Fruit fly (Drosophila melanogaster) whole organism, embryonic: ENCODE measurements around the gene kz.

ENCODE experiments used
- Ada2b ChIP-seq: fragments of 200-800 bp; sonication (Bioruptor generic); IDR thresholded peaks from 2 replicates; pipeline ENCODE4 v1.3.6; 2022; ENCODE audit warnings: missing biosample characterization, missing genetic modification characterization
- Aef1 ChIP-seq: fragments of 200-800 bp; sonication (Bioruptor generic); IDR thresholded peaks from 3 replicates; pipeline ENCODE4 v1.3.6; 2022; ENCODE audit warnings: missing biosample characterization, missing genetic modification characterization
- CG10267 ChIP-seq: fragments of 200-800 bp; sonication (Bioruptor generic); optimal IDR thresholded peaks from 2 replicates; lab custom pipeline; 2018; ENCODE audit warnings: missing biosample characterization, mild to moderate bottlenecking, missing genetic modification characterization, moderate library complexity
- CG10366 ChIP-seq: fragments of 200-800 bp; sonication (Bioruptor generic); IDR thresholded peaks from 2 replicates; pipeline ENCODE4 v1.3.6; 2022; ENCODE audit warnings: missing biosample characterization, missing genetic modification characterization
- CG10543 ChIP-seq: fragments of 200-800 bp; sonication (Bioruptor generic); optimal IDR thresholded peaks from 3 replicates; lab custom pipeline; 2017; ENCODE audit warnings: missing biosample characterization, mild to moderate bottlenecking, missing genetic modification characterization, moderate library complexity
- CG11504 ChIP-seq: fragments of 200-800 bp; sonication (Bioruptor generic); optimal IDR thresholded peaks from 3 replicates; lab custom pipeline; 2019; ENCODE audit warnings: missing biosample characterization, mild to moderate bottlenecking, missing genetic modification characterization, moderate library complexity
- CG11723 ChIP-seq: fragments of 200-800 bp; sonication (Bioruptor generic); optimal IDR thresholded peaks from 2 replicates; lab custom pipeline; 2017; ENCODE audit warnings: missing biosample characterization, mild to moderate bottlenecking, missing genetic modification characterization
- CG12659 ChIP-seq: fragments of 200-800 bp; sonication (Bioruptor generic); optimal IDR thresholded peaks from 3 replicates; lab custom pipeline; 2017; ENCODE audit warnings: mild to moderate bottlenecking, missing biosample characterization, missing genetic modification reagents, missing genetic modification characterization
- CG13424 ChIP-seq: fragments of 200-800 bp; sonication (Bioruptor generic); optimal IDR thresholded peaks from 2 replicates; lab custom pipeline; 2019; ENCODE audit warnings: missing biosample characterization, mild to moderate bottlenecking, missing genetic modification characterization, moderate library complexity
- CG14667 ChIP-seq: fragments of 200-800 bp; sonication (Bioruptor generic); IDR thresholded peaks from 2 replicates; pipeline ENCODE4 v1.3.6; 2022; ENCODE audit warnings: missing biosample characterization, missing genetic modification characterization
- CG14860 ChIP-seq: fragments of 200-800 bp; sonication (Bioruptor generic); IDR thresholded peaks from 3 replicates; pipeline ENCODE4 v1.3.6; 2022; ENCODE audit warnings: missing biosample characterization, missing genetic modification characterization; ENCODE audit not compliant: partially characterized antibody
- CG15514 ChIP-seq: fragments of 200-800 bp; sonication (Bioruptor generic); optimal IDR thresholded peaks from 3 replicates; lab custom pipeline; 2017; ENCODE audit warnings: missing biosample characterization, missing genetic modification characterization, mild to moderate bottlenecking, moderate library complexity, missing genetic modification reagents
- CG16815 ChIP-seq: fragments of 200-800 bp; sonication (Bioruptor generic); optimal IDR thresholded peaks from 3 replicates; lab custom pipeline; 2017; ENCODE audit warnings: missing biosample characterization, mild to moderate bottlenecking, missing genetic modification characterization
- CG17385 ChIP-seq: fragments of 200-800 bp; sonication (Bioruptor generic); optimal IDR thresholded peaks from 3 replicates; lab custom pipeline; 2018; ENCODE audit warnings: missing biosample characterization, mild to moderate bottlenecking, missing genetic modification characterization
- CG18619 ChIP-seq: fragments of 200-800 bp; sonication (Bioruptor generic); optimal IDR thresholded peaks from 3 replicates; lab custom pipeline; 2017; ENCODE audit warnings: missing biosample characterization, mild to moderate bottlenecking, missing genetic modification characterization
- CG2678 ChIP-seq: fragments of 200-800 bp; sonication (Bioruptor generic); optimal IDR thresholded peaks from 3 replicates; lab custom pipeline; 2019; ENCODE audit warnings: missing biosample characterization, mild to moderate bottlenecking, missing genetic modification characterization, moderate library complexity
- CG2712 ChIP-seq: fragments of 200-800 bp; optimal IDR thresholded peaks from 3 replicates; lab custom pipeline; 2019; ENCODE audit warnings: missing biosample characterization, mild to moderate bottlenecking, missing genetic modification characterization, moderate library complexity
- CG4404 ChIP-seq: fragments of 200-800 bp; sonication (Bioruptor generic); IDR thresholded peaks from 2 replicates; pipeline ENCODE4 v1.3.6; 2022; ENCODE audit warnings: missing biosample characterization, missing genetic modification characterization
- CG4617 ChIP-seq: fragments of 200-800 bp; sonication (Bioruptor generic); optimal IDR thresholded peaks from 3 replicates; lab custom pipeline; 2016; ENCODE audit warnings: missing biosample characterization, missing genetic modification characterization, borderline replicate concordance
- CG7271 ChIP-seq: fragments of 200-800 bp; sonication (Bioruptor generic); optimal IDR thresholded peaks from 2 replicates; lab custom pipeline; 2018; ENCODE audit warnings: missing biosample characterization, mild to moderate bottlenecking, missing genetic modification characterization, moderate library complexity
- CG7556 ChIP-seq: fragments of 200-800 bp; sonication (Bioruptor generic); optimal IDR thresholded peaks from 2 replicates; lab custom pipeline; 2017; ENCODE audit warnings: missing biosample characterization, mild to moderate bottlenecking, missing genetic modification characterization
- CG9215 ChIP-seq: fragments of 200-800 bp; sonication (Bioruptor generic); IDR thresholded peaks from 2 replicates; pipeline ENCODE4 v1.3.6; 2022; ENCODE audit warnings: missing biosample characterization, missing genetic modification characterization
- CG9817 ChIP-seq: fragments of 200-800 bp; sonication (Bioruptor generic); optimal IDR thresholded peaks from 2 replicates; lab custom pipeline; 2018; ENCODE audit warnings: missing biosample characterization, mild to moderate bottlenecking, missing genetic modification characterization, moderate library complexity
- GATAe ChIP-seq: fragments of 200-800 bp; sonication (Bioruptor generic); conservative IDR thresholded peaks from 2 replicates; pipeline ENCODE4 v1.3.6; 2022; ENCODE audit warnings: missing biosample characterization, missing genetic modification characterization
- Hmx ChIP-seq: fragments of 200-800 bp; sonication (Bioruptor generic); optimal IDR thresholded peaks from 2 replicates; lab custom pipeline; 2016; ENCODE audit warnings: missing biosample characterization, missing genetic modification characterization
- Hr78 ChIP-seq, 2 experiments: fragments of 200-800 bp in 1 of 2; fragments of >200 bp in 1 of 2; sonication (Bioruptor generic) in 1 of 2; optimal IDR thresholded peaks; 2 replicates each; lab custom pipeline; 2017 to 2019; ENCODE audit warnings: missing biosample characterization in 2 of 2, missing genetic modification characterization in 2 of 2, mild to moderate bottlenecking in 1 of 2, moderate library complexity in 1 of 2
- Med ChIP-seq: fragments of 200-800 bp; sonication (Bioruptor generic); peaks from one replicate; lab custom pipeline; 2016; ENCODE audit warnings: missing biosample characterization, missing genetic modification characterization, mild to moderate bottlenecking, inconsistent platforms, moderate library complexity
- NfI ChIP-seq: fragments of 200-800 bp; sonication (Bioruptor generic); optimal IDR thresholded peaks from 3 replicates; lab custom pipeline; 2018; ENCODE audit warnings: missing biosample characterization, mild to moderate bottlenecking, missing genetic modification characterization, moderate library complexity
- Oli ChIP-seq: fragments of 200-800 bp; sonication (Bioruptor generic); optimal IDR thresholded peaks from 2 replicates; lab custom pipeline; 2018; ENCODE audit warnings: missing biosample characterization, mild to moderate bottlenecking, missing genetic modification characterization, moderate library complexity
- Ptx1 ChIP-seq: fragments of 200-800 bp; sonication (Bioruptor generic); IDR thresholded peaks from 2 replicates; pipeline ENCODE4 v1.3.6; 2022; ENCODE audit warnings: missing biosample characterization, missing genetic modification characterization
- Usf ChIP-seq: fragments of 200-800 bp; sonication (Bioruptor generic); optimal IDR thresholded peaks from 2 replicates; lab custom pipeline; 2017; ENCODE audit warnings: missing genotype, missing biosample characterization, missing genetic modification characterization
- ac ChIP-seq: fragments of 200-800 bp; sonication (Bioruptor generic); optimal IDR thresholded peaks from 3 replicates; lab custom pipeline; 2017; ENCODE audit warnings: missing biosample characterization, mild to moderate bottlenecking, missing genetic modification characterization
- al ChIP-seq: fragments of 200-800 bp; sonication (Bioruptor generic); IDR thresholded peaks from 2 replicates; pipeline ENCODE4 v1.3.6; 2022; ENCODE audit warnings: missing biosample characterization, missing genetic modification characterization
- ash1 ChIP-seq: fragments of 200-800 bp; sonication (Bioruptor generic); optimal IDR thresholded peaks from 2 replicates; lab custom pipeline; 2018; ENCODE audit warnings: missing biosample characterization, mild to moderate bottlenecking, missing genetic modification characterization
- bowl ChIP-seq: fragments of 200-800 bp; sonication (Bioruptor generic); IDR thresholded peaks from 2 replicates; pipeline ENCODE4 v1.3.6; 2022; ENCODE audit warnings: missing biosample characterization, missing genetic modification characterization
- caup ChIP-seq: fragments of 200-800 bp; sonication (Bioruptor generic); optimal IDR thresholded peaks from 3 replicates; lab custom pipeline; 2017; ENCODE audit warnings: missing biosample characterization, mild to moderate bottlenecking, missing genetic modification characterization, moderate library complexity; ENCODE audit not compliant: severe bottlenecking
- croc ChIP-seq: fragments of 200-800 bp; sonication (Bioruptor generic); conservative IDR thresholded peaks from 3 replicates; pipeline ENCODE4 v1.3.6; 2022; ENCODE audit warnings: missing biosample characterization, missing genetic modification characterization
- crp ChIP-seq, 2 experiments: fragments of 200-800 bp; sonication (Bioruptor generic); optimal IDR thresholded peaks; 2 replicates in 1 of 2; 3 replicates in 1 of 2; lab custom pipeline; 2017; ENCODE audit warnings: missing biosample characterization in 2 of 2, missing genetic modification characterization in 2 of 2, mild to moderate bottlenecking in 1 of 2, moderate library complexity in 1 of 2
- cwo ChIP-seq: fragments of 200-800 bp; sonication (Bioruptor generic); optimal IDR thresholded peaks from 3 replicates; lab custom pipeline; 2017; ENCODE audit warnings: missing biosample characterization, missing genetic modification characterization, mild to moderate bottlenecking, moderate library complexity, missing genetic modification reagents
- dysf ChIP-seq: fragments of 200-800 bp; sonication (Bioruptor generic); IDR thresholded peaks from 3 replicates; pipeline ENCODE4 v1.3.6; 2022; ENCODE audit warnings: missing biosample characterization, missing genetic modification characterization
- emc ChIP-seq: fragments of 200-800 bp; sonication (Bioruptor generic); optimal IDR thresholded peaks from 2 replicates; lab custom pipeline; 2016; ENCODE audit warnings: missing biosample characterization, missing genetic modification characterization
- en ChIP-seq: fragments of 200-800 bp; sonication (Bioruptor generic); optimal IDR thresholded peaks from 2 replicates; lab custom pipeline; 2016; ENCODE audit warnings: missing biosample characterization, missing genetic modification characterization
- gcm ChIP-seq: fragments of 200-800 bp; sonication (Bioruptor generic); optimal IDR thresholded peaks from 2 replicates; lab custom pipeline; 2019; ENCODE audit warnings: missing biosample characterization, mild to moderate bottlenecking, missing genetic modification characterization, moderate library complexity
- hkb ChIP-seq, 2 experiments: fragments of 200-800 bp in 1 of 2; fragments of >200 bp in 1 of 2; sonication (Bioruptor generic) in 1 of 2; IDR thresholded peaks in 1 of 2; optimal IDR thresholded peaks in 1 of 2; 2 replicates each; pipeline versions ENCODE4 v1.3.6 to Lab custom; 2017 to 2022; ENCODE audit warnings: missing biosample characterization in 1 of 2, missing genetic modification characterization in 1 of 2
- phol ChIP-seq: fragments of 200-800 bp; sonication (Bioruptor generic); optimal IDR thresholded peaks from 3 replicates; lab custom pipeline; 2018; ENCODE audit warnings: missing biosample characterization, mild to moderate bottlenecking, missing genetic modification characterization, moderate library complexity
- row ChIP-seq: fragments of 200-800 bp; sonication (Bioruptor generic); IDR thresholded peaks from 3 replicates; pipeline ENCODE4 v1.3.6; 2022; ENCODE audit warnings: missing biosample characterization, missing genetic modification characterization
- ssp ChIP-seq: fragments of 200-800 bp; sonication (Bioruptor generic); IDR thresholded peaks from 2 replicates; pipeline ENCODE4 v1.3.6; 2022; ENCODE audit warnings: missing biosample characterization, missing genetic modification characterization
- tx ChIP-seq: fragments of 200-800 bp; sonication (Bioruptor generic); optimal IDR thresholded peaks from 2 replicates; lab custom pipeline; 2016; ENCODE audit warnings: missing biosample characterization, missing genetic modification characterization

The kz gene

dm6 chrX:2208641-2209241, 33.1 kb downstream of the kz start (continued):
- TF ChIP-seq hkb (optimal IDR thresholded peaks at IDR 0.05; lab: Kevin White, UChicago) (no peak), hkb (GFP tag; IDR thresholded peaks at IDR 0.05; lab: Robert Waterston, UW) (peak; percentile 47; the same call in 1 of the 2 replicates), CG2678 (tag; lab: Kevin White, UChicago) (peak; percentile 48), ash1 (GFP tag; lab: Kevin White, UChicago) (no peak), row (GFP tag; lab: Robert Waterston, UW) (peak; percentile 62), al (GFP tag; lab: Robert Waterston, UW) (peak; percentile 24; the same call in 1 of the 2 replicates), CG9215 (GFP tag; lab: Robert Waterston, UW) (0 out of 2 replicates have a peak, but pooled peaks have one; percentile 10), CG16815 (GFP tag; lab: Kevin White, UChicago) (no peak), Ada2b (GFP tag; lab: Robert Waterston, UW) (no peak), CG7271 (no peak), Hr78 (GFP tag; optimal IDR thresholded peaks at IDR 0.05; lab: Kevin White, UChicago) (no peak), bowl (GFP tag; lab: Robert Waterston, UW) (no peak), CG12659 (GFP tag; lab: Kevin White, UChicago) (no peak), Aef1 (GFP tag; lab: Robert Waterston, UW) (peak; percentile 47; the same call in 2 of the 3 replicates), Hmx (GFP tag; lab: Kevin White, UChicago) (no peak), CG7556 (no peak), en (GFP tag; lab: Kevin White, UChicago) (no peak), ac (no peak), CG15514 (GFP tag; lab: Kevin White, UChicago) (no peak), CG11504 (tag; lab: Kevin White, UChicago) (peak; percentile 38), croc (GFP tag; lab: Robert Waterston, UW) (no peak), CG13424 (peak; percentile 31), CG10267 (tag; lab: Kevin White, UChicago) (no peak), CG18619 (GFP tag; lab: Kevin White, UChicago) (no peak), Oli (no peak), CG14667 (no peak), cwo (GFP tag; lab: Kevin White, UChicago) (no peak), CG10543 (GFP tag; lab: Kevin White, UChicago) (peak; percentile 73), Usf (GFP tag; lab: Kevin White, UChicago) (no peak), ssp (GFP tag; lab: Robert Waterston, UW) (peak; percentile 35; the same call in 1 of the 2 replicates), Ptx1 (GFP tag; lab: Robert Waterston, UW) (peak; percentile 65), CG10366 (peak; percentile 20; the same call in 1 of the 2 replicates), caup (GFP tag; lab: Kevin White, UChicago) (no peak), phol (tag; lab: Kevin White, UChicago) (peak; percentile 10), CG17385 (GFP tag; lab: Kevin White, UChicago) (no peak), emc (GFP tag; lab: Kevin White, UChicago) (no peak), crp (GFP tag; optimal IDR thresholded peaks at IDR 0.05; lab: Kevin White, UChicago) (no peak), CG11723 (GFP tag; lab: Kevin White, UChicago) (no peak), CG4617 (no peak), gcm (GFP tag; lab: Kevin White, UChicago) (no peak), dysf (GFP tag; lab: Robert Waterston, UW) (peak; percentile 63; the same call in 2 of the 3 replicates), CG4404 (GFP tag; lab: Robert Waterston, UW) (0 out of 2 replicates have a peak, but pooled peaks have one; percentile 27), GATAe (GFP tag; lab: Robert Waterston, UW) (no peak), CG14860 (GFP tag; lab: Robert Waterston, UW) (no peak), CG9817 (tag; lab: Kevin White, UChicago) (peak; percentile 14), Med (GFP tag; lab: Kevin White, UChicago) (peak; percentile 74), CG2712 (no peak), NfI (GFP tag; lab: Kevin White, UChicago) (peak; percentile 19), tx (no peak)
